Fruit fly (Drosophila melanogaster): ENCODE data around the gene CG46426.

dm6 chr2L:11816376-11816775 is 26.3 kb upstream of the CG46426 start:
- TF ChIP-seq cic (GFP tag; optimal IDR thresholded peaks at IDR 0.05) = no peak
- TF ChIP-seq CG7045 (GFP tag; optimal IDR thresholded peaks at IDR 0.05) = peak; percentile 55
- TF ChIP-seq tj (GFP tag; optimal IDR thresholded peaks at IDR 0.05) = no peak
- no peak for TF ChIP-seq CG11617 (GFP tag; optimal IDR thresholded peaks at IDR 0.05)
- peak; percentile 32 for TF ChIP-seq bab1 (GFP tag; optimal IDR thresholded peaks at IDR 0.05)
- TF ChIP-seq toe (GFP tag; optimal IDR thresholded peaks at IDR 0.05) = no peak
- no peak for TF ChIP-seq Mnt (GFP tag; optimal IDR thresholded peaks at IDR 0.05)
- TF ChIP-seq Hr96 (GFP tag; optimal IDR thresholded peaks at IDR 0.05) = peak; percentile 61
- TF ChIP-seq kay (GFP tag; ENCODE audit: borderline replicate concordance) = no peak
- no peak for TF ChIP-seq ovo (GFP tag; optimal IDR thresholded peaks at IDR 0.05)
- TF ChIP-seq cnc (optimal IDR thresholded peaks at IDR 0.05) = no peak
